Worm (Caenorhabditis elegans) whole organism, L3 larva: ENCODE results near the gene C54C6.11.

Experiments used
- ZK546.5 ChIP-seq: sonication (generic microtip); optimal IDR thresholded peaks from 2 replicates; lab custom pipeline; 2017; ENCODE audit warnings: missing biosample characterization, missing genetic modification characterization
- ama-1 ChIP-seq: fragments of 150-350 bp; optimal IDR thresholded peaks from 2 replicates; lab custom pipeline; 2018
- fkh-10 ChIP-seq: sonication (generic microtip); optimal IDR thresholded peaks from 2 replicates; lab custom pipeline; 2017; ENCODE audit warnings: missing biosample characterization, missing genetic modification reagents, missing genetic modification characterization
- fos-1 ChIP-seq: fragments of 150-350 bp; optimal IDR thresholded peaks from 2 replicates; lab custom pipeline; 2014; ENCODE audit warnings: missing biosample characterization, missing genetic modification characterization
- lin-15B ChIP-seq: fragments of 150-350 bp; optimal IDR thresholded peaks from 2 replicates; lab custom pipeline; 2014; ENCODE audit warnings: missing biosample characterization, missing genetic modification characterization
- nhr-237 ChIP-seq: fragments of 150-350 bp; optimal IDR thresholded peaks from 2 replicates; lab custom pipeline; 2014; ENCODE audit warnings: missing biosample characterization, missing genetic modification characterization
- nhr-76 ChIP-seq: fragments of 150-350 bp; sonication (generic microtip); optimal IDR thresholded peaks from 5 replicates; lab custom pipeline; 2014; ENCODE audit warnings: missing biosample characterization, missing genetic modification characterization
- pha-4 ChIP-seq: fragments of 150-350 bp; optimal IDR thresholded peaks from 2 replicates; lab custom pipeline; 2014; ENCODE audit warnings: missing biosample characterization, missing genetic modification reagents, missing genetic modification characterization
- unc-39 ChIP-seq: sonication (generic microtip); optimal IDR thresholded peaks from 4 replicates; lab custom pipeline; 2017; ENCODE audit warnings: missing biosample characterization, missing genetic modification characterization
- unc-62 ChIP-seq: fragments of 150-350 bp; sonication (generic microtip); optimal IDR thresholded peaks from 4 replicates; lab custom pipeline; 2014; ENCODE audit warnings: missing biosample characterization, missing genetic modification reagents, missing genetic modification characterization
- zag-1 ChIP-seq: fragments of 150-350 bp; optimal IDR thresholded peaks from 2 replicates; lab custom pipeline; 2014; ENCODE audit warnings: missing biosample characterization, missing genetic modification characterization

DNA sequence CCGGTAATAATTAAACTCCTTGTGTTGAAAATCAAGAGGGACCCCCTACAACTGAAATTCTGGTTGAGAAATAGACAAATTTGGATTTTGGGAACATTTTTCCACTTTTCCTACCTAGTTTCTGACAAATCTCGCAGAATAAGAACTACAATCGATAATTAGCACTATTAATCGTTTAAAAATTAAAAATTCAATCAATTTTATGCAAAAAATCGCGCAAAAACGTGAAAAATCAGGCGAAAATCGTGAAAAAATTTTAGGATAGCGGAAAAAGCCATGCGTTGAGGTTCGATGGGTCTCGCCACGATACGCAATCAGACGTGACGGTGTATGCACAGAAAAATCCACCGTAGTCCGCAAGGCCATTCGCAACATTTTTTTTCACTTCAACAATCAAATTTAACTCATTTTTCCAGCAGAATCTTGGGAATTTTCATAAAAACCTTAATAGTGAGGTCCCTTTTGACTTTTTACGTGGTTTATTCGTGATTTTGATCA is 43.0 kb upstream of the C54C6.11 start, which contains the start of gene lias-1:
- TF ChIP-seq unc-39 (tag; lab: Kevin White, UChicago) (no peak), nhr-76 (tag; lab: Kevin White, UChicago) (no peak), pha-4 (tag; lab: Kevin White, UChicago) (peak; percentile 91), fos-1 (tag; lab: Kevin White, UChicago) (no peak), ama-1 (peak; percentile 68), fkh-10 (GFP tag; lab: Kevin White, UChicago) (peak; percentile 39), unc-62 (GFP tag; lab: Kevin White, UChicago) (no peak), zag-1 (tag; lab: Kevin White, UChicago) (no peak), nhr-237 (tag; lab: Kevin White, UChicago) (no peak), lin-15B (peak; percentile 90), ZK546.5 (tag; lab: Kevin White, UChicago) (no peak)
